Worm (Caenorhabditis elegans): Measurements from ENCODE around the gene dpff-1.

ce11 chrIII:5921067-5921678 lies 15.0 kb upstream of the dpff-1 start:
- TF ChIP-seq cnd-1 (tag; optimal IDR thresholded peaks at IDR 0.05) (no peak), ztf-11 (tag; optimal IDR thresholded peaks at IDR 0.05) (no peak), elt-1 (tag; optimal IDR thresholded peaks at IDR 0.05; ENCODE audit: borderline replicate concordance, insufficient read depth) (no peak), zip-8 (tag; optimal IDR thresholded peaks at IDR 0.05) (no peak), hlh-1 (tag; optimal IDR thresholded peaks at IDR 0.05) (no peak)

All from whole organism, mixed stage, embryonic.